Worm (Caenorhabditis elegans): ENCODE measurements around the gene F44E5.4.

F44E5.4 gene

ce11 chrII:11759277-11759676 is at the start of gene F44E5.4, which contains the start of gene F44E5.5:
F44E5.4 (minus strand) TSS chrII:11759311.
F44E5.5 (plus strand) TSS chrII:11759662.
- TF ChIP-seq lsy-12 (tag; optimal IDR thresholded peaks at IDR 0.05) (peak; percentile 98), elt-2 (tag; optimal IDR thresholded peaks at IDR 0.05) (peak; percentile 60), nhr-43 (tag; optimal IDR thresholded peaks at IDR 0.05; ENCODE audit: poor library complexity, severe bottlenecking) (peak; percentile 47), tbx-2 (tag; optimal IDR thresholded peaks at IDR 0.05) (peak; percentile 90), mml-1 (tag; optimal IDR thresholded peaks at IDR 0.05) (peak; percentile 66), lin-39 (tag; optimal IDR thresholded peaks at IDR 0.05) (peak; percentile 54), nhr-25 (tag; optimal IDR thresholded peaks at IDR 0.05) (peak; percentile 61), fkh-10 (GFP tag; optimal IDR thresholded peaks at IDR 0.05) (peak; percentile 9), eor-1 (tag; optimal IDR thresholded peaks at IDR 0.05) (peak in 1 of 2 experiments; percentile 42), fos-1 (tag; optimal IDR thresholded peaks at IDR 0.05) (peak; percentile 34), nhr-23 (tag; optimal IDR thresholded peaks at IDR 0.05) (peak; percentile 74), lin-15B (tag; optimal IDR thresholded peaks at IDR 0.05) (peak; percentile 44), nhr-11 (tag; optimal IDR thresholded peaks at IDR 0.05) (peak; percentile 70), ceh-28 (tag; optimal IDR thresholded peaks at IDR 0.05) (peak; percentile 69), nfya-1 (tag; optimal IDR thresholded peaks at IDR 0.05; ENCODE audit: insufficient read depth) (peak; percentile 92), elt-1 (tag; optimal IDR thresholded peaks at IDR 0.05) (peak; percentile 31), jun-1 (tag; optimal IDR thresholded peaks at IDR 0.05) (peak; percentile 93), pha-4 (tag; optimal IDR thresholded peaks at IDR 0.05) (peak; percentile 38), skn-1 (tag; optimal IDR thresholded peaks at IDR 0.05) (peak; percentile 12), sea-2 (GFP tag; optimal IDR thresholded peaks at IDR 0.05) (peak; percentile 100)

ce11 chrII:11806256-11806655 is 47.1 kb upstream of the F44E5.4 start, which contains the start of gene jmjd-1.1:
jmjd-1.1 (plus strand) TSS chrII:11806556.
- TF ChIP-seq lin-15B (tag; optimal IDR thresholded peaks at IDR 0.05) = no peak
- no peak for TF ChIP-seq egl-27 (tag; optimal IDR thresholded peaks at IDR 0.05)
- no peak for TF ChIP-seq mml-1 (tag; optimal IDR thresholded peaks at IDR 0.05)
- no peak for TF ChIP-seq unc-39 (tag; optimal IDR thresholded peaks at IDR 0.05)
- TF ChIP-seq ztf-4 (tag; optimal IDR thresholded peaks at IDR 0.05) = no peak
- no peak for TF ChIP-seq R02D3.7 (tag; optimal IDR thresholded peaks at IDR 0.05)
- TF ChIP-seq nhr-77 (tag; optimal IDR thresholded peaks at IDR 0.05) = no peak
- no peak for TF ChIP-seq nhr-43 (tag; optimal IDR thresholded peaks at IDR 0.05; ENCODE audit: poor library complexity, severe bottlenecking)
- TF ChIP-seq lsy-12 (tag; optimal IDR thresholded peaks at IDR 0.05) = no peak
- TF ChIP-seq daf-12 (tag; optimal IDR thresholded peaks at IDR 0.05) = no peak
- no peak for TF ChIP-seq skn-1 (tag; optimal IDR thresholded peaks at IDR 0.05)
- TF ChIP-seq elt-2 (tag; optimal IDR thresholded peaks at IDR 0.05) = no peak
- TF ChIP-seq pha-4 (tag; optimal IDR thresholded peaks at IDR 0.05) = no peak
- TF ChIP-seq elt-1 (tag; optimal IDR thresholded peaks at IDR 0.05) = no peak
- no peak for TF ChIP-seq elt-3 (tag; optimal IDR thresholded peaks at IDR 0.05)
- no peak for TF ChIP-seq nhr-28 (tag; optimal IDR thresholded peaks at IDR 0.05)
- TF ChIP-seq nhr-237 (tag; optimal IDR thresholded peaks at IDR 0.05) = no peak
- no peak for TF ChIP-seq ZK546.5 (tag; optimal IDR thresholded peaks at IDR 0.05)
- no peak for TF ChIP-seq ama-1 (optimal IDR thresholded peaks at IDR 0.05)

ce11 chrII:11802451-11802850 is 43.3 kb upstream of the F44E5.4 start, which contains the start of gene F43G6.17:
F43G6.17 (plus strand) TSS chrII:11802751.
- TF ChIP-seq ceh-9 (tag; optimal IDR thresholded peaks at IDR 0.05) = no peak
- TF ChIP-seq nhr-76 (tag; optimal IDR thresholded peaks at IDR 0.05) = no peak
- no peak for TF ChIP-seq nhr-11 (tag; optimal IDR thresholded peaks at IDR 0.05)
- no peak for TF ChIP-seq sea-2 (GFP tag; optimal IDR thresholded peaks at IDR 0.05)
- no peak for TF ChIP-seq unc-62 (GFP tag; optimal IDR thresholded peaks at IDR 0.05)
- no peak for TF ChIP-seq nhr-77 (tag; optimal IDR thresholded peaks at IDR 0.05)
- TF ChIP-seq fkh-10 (GFP tag; optimal IDR thresholded peaks at IDR 0.05) = no peak
- TF ChIP-seq snpc-4 (tag; optimal IDR thresholded peaks at IDR 0.05) = no peak
- no peak for TF ChIP-seq daf-12 (tag; optimal IDR thresholded peaks at IDR 0.05)
- TF ChIP-seq eor-1 (tag; optimal IDR thresholded peaks at IDR 0.05) = no peak
- no peak for TF ChIP-seq fos-1 (tag; optimal IDR thresholded peaks at IDR 0.05)
- TF ChIP-seq nhr-23 (tag; optimal IDR thresholded peaks at IDR 0.05) = no peak
- TF ChIP-seq ztf-11 (tag; optimal IDR thresholded peaks at IDR 0.05) = no peak
- no peak for TF ChIP-seq jun-1 (tag; optimal IDR thresholded peaks at IDR 0.05)
- TF ChIP-seq egl-27 (tag; optimal IDR thresholded peaks at IDR 0.05) = no peak

- no peak for TF ChIP-seq egl-5 (tag; optimal IDR thresholded peaks at IDR 0.05)
- no peak for TF ChIP-seq ama-1 (optimal IDR thresholded peaks at IDR 0.05)
- no peak for TF ChIP-seq mdl-1 (tag; optimal IDR thresholded peaks at IDR 0.05)
- TF ChIP-seq nfya-1 (tag; optimal IDR thresholded peaks at IDR 0.05; ENCODE audit: insufficient read depth) = no peak
- TF ChIP-seq lsy-12 (tag; optimal IDR thresholded peaks at IDR 0.05) = no peak
- TF ChIP-seq skn-1 (tag; optimal IDR thresholded peaks at IDR 0.05) = no peak
- TF ChIP-seq elt-2 (tag; optimal IDR thresholded peaks at IDR 0.05) = no peak
- no peak for TF ChIP-seq ceh-9 (tag; optimal IDR thresholded peaks at IDR 0.05)
- no peak for TF ChIP-seq ceh-16 (tag; optimal IDR thresholded peaks at IDR 0.05)
- no peak for TF ChIP-seq fkh-10 (GFP tag; optimal IDR thresholded peaks at IDR 0.05)
- TF ChIP-seq sea-2 (GFP tag; optimal IDR thresholded peaks at IDR 0.05) = no peak
- TF ChIP-seq nhr-76 (tag; optimal IDR thresholded peaks at IDR 0.05) = no peak
- TF ChIP-seq tbx-2 (tag; optimal IDR thresholded peaks at IDR 0.05) = no peak
- no peak for TF ChIP-seq jun-1 (tag; optimal IDR thresholded peaks at IDR 0.05)
- TF ChIP-seq unc-62 (GFP tag; optimal IDR thresholded peaks at IDR 0.05) = no peak
Measured at ce11 chrII:11798737-11799136, 39.6 kb upstream of the F44E5.4 start, which contains the start of gene hda-5. hda-5 (plus strand) TSS chrII:11799037.

Data from whole organism, L3 larva.